Worm (Caenorhabditis elegans) whole organism, L4 larva: ENCODE measurements around the gene srx-68.

Experiments
- ceh-82 ChIP-seq: sonication (generic microtip); optimal IDR thresholded peaks from 2 replicates; lab custom pipeline; 2017; ENCODE audit warnings: missing biosample characterization, missing genetic modification characterization
- mes-2 ChIP-seq: sonication (generic microtip); optimal IDR thresholded peaks from 2 replicates; lab custom pipeline; 2016; ENCODE audit warnings: missing genotype, mild to moderate bottlenecking, missing genetic modification characterization, missing compliant biosample characterization; ENCODE audit not compliant: poor library complexity, severe bottlenecking
- nhr-10 ChIP-seq: fragments of 150-350 bp; optimal IDR thresholded peaks from 2 replicates; lab custom pipeline; 2014; ENCODE audit warnings: missing biosample characterization, missing genetic modification characterization
- nhr-237 ChIP-seq: sonication (generic microtip); optimal IDR thresholded peaks from 2 replicates; lab custom pipeline; 2017; ENCODE audit warnings: missing biosample characterization, missing genetic modification characterization

ce11 chrV:3963715-3964114, 51.1 kb downstream of the srx-68 start, which contains the start of gene cyp-34A7:
- TF ChIP-seq mes-2 (tag; lab: Kevin White, UChicago) (no peak), nhr-10 (tag; lab: Kevin White, UChicago) (no peak), ceh-82 (no peak), nhr-237 (tag; lab: Kevin White, UChicago) (no peak)
